Fruit fly (Drosophila melanogaster): Measurements from ENCODE around the gene hydra.

Gene hydra

DNA sequence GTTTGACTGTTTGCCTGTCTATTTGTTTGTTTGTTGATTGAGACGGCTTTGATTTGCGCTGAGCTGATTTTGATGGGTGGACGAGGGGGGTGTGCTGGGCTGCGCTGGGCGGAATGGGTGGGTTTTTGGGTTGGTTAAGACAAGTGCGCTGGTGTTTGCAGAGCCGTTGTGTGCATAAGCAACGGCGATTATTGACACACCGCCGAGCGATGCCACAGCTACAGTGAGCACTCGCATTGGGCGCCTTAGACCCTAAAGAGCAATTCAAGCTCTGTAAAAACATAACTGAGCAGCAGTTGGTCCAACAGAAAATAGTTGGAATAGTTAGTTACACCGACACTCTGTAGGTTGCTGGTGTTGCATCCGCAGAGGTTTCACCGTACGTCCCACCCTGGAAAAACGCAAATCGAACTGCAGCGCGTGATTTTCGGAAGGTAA, 21.9 kb downstream of the hydra start (continued):
- TF ChIP-seq ss (GFP tag; optimal IDR thresholded peaks at IDR 0.05) (peak in 1 of 2 experiments; percentile 9), CG6163 (GFP tag; IDR thresholded peaks at IDR 0.05) (peak; percentile 81), CG6808 (GFP tag; optimal IDR thresholded peaks at IDR 0.05) (no peak), CG6854 (GFP tag; optimal IDR thresholded peaks at IDR 0.05) (no peak), CG32006 (GFP tag; optimal IDR thresholded peaks at IDR 0.05) (peak; percentile 41), vri (GFP tag; optimal IDR thresholded peaks at IDR 0.05) (no peak), Sox15 (GFP tag; optimal IDR thresholded peaks at IDR 0.05) (peak; percentile 66), CG16779 (tag; optimal IDR thresholded peaks at IDR 0.05) (no peak), dac (GFP tag; optimal IDR thresholded peaks at IDR 0.05) (peak; percentile 10), cyc (GFP tag; optimal IDR thresholded peaks at IDR 0.05) (peak; percentile 78), Met (GFP tag; optimal IDR thresholded peaks at IDR 0.05) (peak; percentile 58), CG34406 (GFP tag; optimal IDR thresholded peaks at IDR 0.05) (peak; percentile 44), Sox102F (GFP tag; optimal IDR thresholded peaks at IDR 0.05) (peak; percentile 37), svp (GFP tag) (peak; percentile 84), CG10669 (GFP tag; optimal IDR thresholded peaks at IDR 0.05) (peak; percentile 20), CG8632 (GFP tag; optimal IDR thresholded peaks at IDR 0.05) (peak; percentile 40)

DNA sequence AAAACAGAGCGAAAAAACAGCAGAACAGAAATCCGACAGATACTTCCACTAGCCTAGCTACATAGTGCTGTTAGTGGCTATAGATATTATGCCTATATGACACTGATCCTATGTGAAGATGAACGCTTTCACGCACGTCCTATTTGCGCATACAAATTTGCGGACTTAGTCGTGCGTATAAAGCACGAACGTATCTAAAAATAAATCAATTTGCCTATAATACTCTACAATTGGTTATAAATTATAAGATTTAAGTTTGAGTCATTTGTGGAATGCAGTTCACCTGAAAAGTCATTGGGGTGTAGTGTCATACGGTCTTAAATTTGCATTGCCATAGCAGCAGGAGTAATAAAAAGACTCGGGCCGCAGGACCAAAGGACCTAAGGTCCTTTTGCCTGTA, 24.5 kb downstream of the hydra start:
- no peak for TF ChIP-seq CG8319 (GFP tag; optimal IDR thresholded peaks at IDR 0.05)
- TF ChIP-seq Eip78C (GFP tag): peak; percentile 41

DNA sequence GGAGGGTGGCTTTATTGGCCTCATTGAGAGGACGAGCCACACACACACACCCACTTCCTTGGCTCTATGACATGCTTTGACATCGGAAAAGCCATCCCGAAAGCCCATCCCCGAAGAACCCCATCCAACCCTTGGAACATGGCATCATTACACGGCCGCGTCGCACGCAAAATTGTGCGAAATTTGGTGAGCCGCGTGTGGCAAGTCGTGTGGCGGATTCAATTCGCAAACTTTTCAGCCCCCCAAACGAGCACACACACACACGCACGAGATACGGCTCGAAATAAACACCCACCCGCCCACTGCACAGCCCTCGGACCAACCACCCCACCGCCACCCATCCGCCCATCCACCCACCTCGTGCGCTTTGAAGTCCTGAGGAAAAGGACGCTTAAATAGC, 30.6 kb downstream of the hydra start:
- TF ChIP-seq spab (GFP tag; optimal IDR thresholded peaks at IDR 0.05): no peak
- TF ChIP-seq fd59A (GFP tag; optimal IDR thresholded peaks at IDR 0.05): no peak
- no peak for TF ChIP-seq salr (GFP tag; optimal IDR thresholded peaks at IDR 0.05)
- no peak for TF ChIP-seq CG8319 (GFP tag; optimal IDR thresholded peaks at IDR 0.05)
- TF ChIP-seq CG1621 (tag; optimal IDR thresholded peaks at IDR 0.05): no peak
- no peak for TF ChIP-seq CG3919 (GFP tag; optimal IDR thresholded peaks at IDR 0.05)
- TF ChIP-seq CG6808 (GFP tag; optimal IDR thresholded peaks at IDR 0.05): no peak
- TF ChIP-seq Ets21C (GFP tag; optimal IDR thresholded peaks at IDR 0.05): no peak
- TF ChIP-seq CG3032 (tag; optimal IDR thresholded peaks at IDR 0.05): no peak
- TF ChIP-seq cyc (GFP tag; optimal IDR thresholded peaks at IDR 0.05): no peak

DNA sequence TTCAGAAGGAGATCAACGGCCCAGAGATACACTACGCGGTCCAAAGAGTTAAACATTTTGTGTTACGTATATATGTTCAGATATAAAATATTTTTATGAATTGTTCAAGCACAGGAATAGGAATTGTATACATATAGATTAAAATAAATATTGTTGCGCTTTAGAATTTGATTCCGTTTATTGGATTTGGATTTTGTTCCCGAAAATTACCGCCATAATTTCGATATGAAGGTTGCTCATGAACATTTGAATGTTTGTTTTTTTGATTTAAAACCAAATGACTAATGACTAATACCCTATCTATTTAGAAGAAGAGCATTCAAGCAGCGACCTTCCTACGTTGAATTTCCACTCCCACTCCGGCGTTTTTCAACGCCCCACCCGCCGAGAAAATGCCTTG, 32.9 kb downstream of the hydra start:
- TF ChIP-seq fd59A (GFP tag; optimal IDR thresholded peaks at IDR 0.05) (no peak), CG10631 (GFP tag; optimal IDR thresholded peaks at IDR 0.05) (no peak), Eip75B (GFP tag; optimal IDR thresholded peaks at IDR 0.05) (no peak), Lpt (GFP tag; optimal IDR thresholded peaks at IDR 0.05) (no peak), eg (GFP tag; IDR thresholded peaks at IDR 0.05) (no peak), Met (GFP tag; optimal IDR thresholded peaks at IDR 0.05) (no peak), lz (GFP tag; optimal IDR thresholded peaks at IDR 0.05) (no peak), Sox15 (GFP tag; optimal IDR thresholded peaks at IDR 0.05) (no peak), CG4318 (GFP tag; optimal IDR thresholded peaks at IDR 0.05) (no peak), CG7368 (GFP tag; optimal IDR thresholded peaks at IDR 0.05) (no peak), CG1621 (tag; optimal IDR thresholded peaks at IDR 0.05) (no peak)

DNA sequence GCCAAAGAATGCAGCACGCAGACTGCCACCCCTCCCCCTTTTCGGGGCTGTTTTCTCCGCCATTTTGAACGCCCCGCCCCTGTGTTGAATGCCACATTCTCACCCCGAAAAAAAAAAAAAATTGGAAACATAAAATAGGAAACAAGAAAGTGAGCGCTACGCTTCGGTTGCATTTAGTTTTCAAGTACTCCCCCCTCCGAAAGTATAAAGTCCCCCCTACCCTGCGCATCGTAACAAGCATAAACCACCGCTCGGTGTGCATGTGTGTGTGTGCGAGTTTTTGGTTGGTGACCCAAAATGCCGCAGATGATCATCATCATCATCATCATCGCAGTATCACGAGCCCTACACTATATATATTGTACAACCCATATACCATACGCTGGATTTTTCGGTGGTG, 33.5 kb downstream of the hydra start:
- no peak for TF ChIP-seq Ets21C (GFP tag; optimal IDR thresholded peaks at IDR 0.05)
- TF ChIP-seq ss (GFP tag; optimal IDR thresholded peaks at IDR 0.05): no peak
- TF ChIP-seq Blimp-1 (GFP tag; optimal IDR thresholded peaks at IDR 0.05): no peak
- TF ChIP-seq CG8632 (GFP tag; optimal IDR thresholded peaks at IDR 0.05): no peak
- no peak for TF ChIP-seq CG10669 (GFP tag; optimal IDR thresholded peaks at IDR 0.05)
- TF ChIP-seq CG6276 (GFP tag; optimal IDR thresholded peaks at IDR 0.05): no peak
- no peak for TF ChIP-seq OdsH (GFP tag; optimal IDR thresholded peaks at IDR 0.05)

Measured in whole organism, prepupa.